Worm (Caenorhabditis elegans): Measurements from ENCODE around the gene set-9.

- TF ChIP-seq flt-1 (GFP tag; IDR thresholded peaks at IDR 0.05) (no peak), hmg-4 (GFP tag; optimal IDR thresholded peaks at IDR 0.05) (no peak), ama-1 (optimal IDR thresholded peaks at IDR 0.05) (no peak)
Observed at ce11 chrIV:4319473-4319872, 11.8 kb downstream of the set-9 start.

Measured in whole organism, early embryonic.